Worm (Caenorhabditis elegans): ENCODE results near the gene F54D12.2.
"Not testable (repeated sequence)": the region's sequence is repeated elsewhere in the genome, so short reads cannot be mapped to it uniquely, and the experiment has no call there.

DNA sequence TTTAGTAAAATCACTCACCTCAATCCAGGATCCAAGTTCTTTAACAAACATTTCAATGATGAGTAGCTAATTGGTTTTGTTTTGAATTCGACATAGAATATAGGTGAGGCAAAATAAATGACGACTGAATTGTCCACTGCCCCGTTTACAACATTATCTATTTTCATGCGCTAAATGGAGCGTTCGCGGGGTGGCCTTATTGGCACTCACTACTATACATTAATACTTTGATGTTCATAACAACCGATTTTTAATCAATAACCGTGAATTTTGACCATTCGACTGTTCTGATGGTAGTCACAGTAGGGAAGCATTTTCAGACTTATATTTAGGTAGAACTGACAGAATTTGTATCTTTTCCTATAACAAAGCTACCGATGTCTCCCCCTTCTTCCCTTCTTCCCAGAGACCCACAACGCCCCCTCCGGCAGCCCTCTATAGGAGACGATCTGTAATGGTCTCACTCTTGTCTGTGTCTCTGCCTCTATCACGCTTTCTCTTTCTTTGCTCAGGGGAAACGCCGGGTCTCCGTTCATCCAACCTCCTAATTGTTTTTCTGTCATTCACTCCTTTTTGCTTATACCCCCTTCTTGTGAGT lies 48.3 kb downstream of the F54D12.2 start, which contains the start of gene Y51H7C.12:
- TF ChIP-seq cog-1 (tag; optimal IDR thresholded peaks at IDR 0.05); flt-1 (GFP tag; IDR thresholded peaks at IDR 0.05); T22C8.4 (GFP tag; IDR thresholded peaks at IDR 0.05); klf-2 (GFP tag; conservative IDR thresholded peaks at IDR 0.05): not testable (repeated sequence)

All from whole organism, midembryonic.